Worm (Caenorhabditis elegans) whole organism, L1 larva: ENCODE results near the gene srh-136.

Source experiments
- aly-2 ChIP-seq: fragments of 150-350 bp; optimal IDR thresholded peaks from 2 replicates; lab custom pipeline; 2014; ENCODE audit warnings: missing biosample characterization, missing genetic modification characterization
- blmp-1 ChIP-seq: fragments of 150-350 bp; optimal IDR thresholded peaks from 2 replicates; lab custom pipeline; 2014; ENCODE audit warnings: missing biosample characterization, missing genetic modification characterization
- ces-1 ChIP-seq: fragments of 150-350 bp; optimal IDR thresholded peaks from 2 replicates; lab custom pipeline; 2014; ENCODE audit warnings: missing biosample characterization, missing genetic modification reagents, missing genetic modification characterization
- egl-27 ChIP-seq, 2 experiments: fragments of 150-350 bp in 1 of 2; sonication (generic microtip); optimal IDR thresholded peaks; 3 replicates each; lab custom pipeline; 2017 to 2018; ENCODE audit warnings: missing biosample characterization in 2 of 2, missing genetic modification characterization in 2 of 2, missing genetic modification reagents in 2 of 2
- elt-3 ChIP-seq, 6 experiments: fragments of 150-350 bp in 1 of 6; sonication (generic microtip); optimal IDR thresholded peaks; 2 replicates each; lab custom pipeline; 2017 to 2018; ENCODE audit warnings: missing biosample characterization in 6 of 6, missing genetic modification characterization in 6 of 6, inconsistent platforms in 1 of 6
- lin-15B ChIP-seq: fragments of 150-350 bp; sonication (generic microtip); optimal IDR thresholded peaks from 3 replicates; lab custom pipeline; 2014; ENCODE audit warnings: missing biosample characterization, missing genetic modification characterization
- mab-9 ChIP-seq: fragments of 200-800 bp; sonication (Bioruptor generic); IDR thresholded peaks from 2 replicates; pipeline ENCODE4 v1.3.6; 2022; ENCODE audit warnings: missing genetic modification reagents, missing genetic modification characterization, missing compliant biosample characterization
- nhr-12 ChIP-seq: sonication (generic microtip); optimal IDR thresholded peaks from 2 replicates; lab custom pipeline; 2017; ENCODE audit warnings: missing biosample characterization, missing genetic modification characterization
- nhr-77 ChIP-seq: fragments of 150-350 bp; optimal IDR thresholded peaks from 2 replicates; lab custom pipeline; 2014; ENCODE audit warnings: missing biosample characterization, missing genetic modification characterization
- sox-4 ChIP-seq: sonication (generic microtip); optimal IDR thresholded peaks from 2 replicates; lab custom pipeline; 2016; ENCODE audit warnings: missing genetic modification characterization, missing compliant biosample characterization
- sptf-1 ChIP-seq: fragments of 150-350 bp; optimal IDR thresholded peaks from 2 replicates; lab custom pipeline; 2014; ENCODE audit warnings: missing biosample characterization, missing genetic modification characterization
- swsn-7 ChIP-seq: sonication (generic microtip); optimal IDR thresholded peaks from 2 replicates; lab custom pipeline; 2016; ENCODE audit warnings: missing genetic modification characterization, missing compliant biosample characterization
- tbx-2 ChIP-seq: sonication (generic microtip); optimal IDR thresholded peaks from 2 replicates; lab custom pipeline; 2016; ENCODE audit warnings: missing genetic modification characterization, missing compliant biosample characterization

DNA sequence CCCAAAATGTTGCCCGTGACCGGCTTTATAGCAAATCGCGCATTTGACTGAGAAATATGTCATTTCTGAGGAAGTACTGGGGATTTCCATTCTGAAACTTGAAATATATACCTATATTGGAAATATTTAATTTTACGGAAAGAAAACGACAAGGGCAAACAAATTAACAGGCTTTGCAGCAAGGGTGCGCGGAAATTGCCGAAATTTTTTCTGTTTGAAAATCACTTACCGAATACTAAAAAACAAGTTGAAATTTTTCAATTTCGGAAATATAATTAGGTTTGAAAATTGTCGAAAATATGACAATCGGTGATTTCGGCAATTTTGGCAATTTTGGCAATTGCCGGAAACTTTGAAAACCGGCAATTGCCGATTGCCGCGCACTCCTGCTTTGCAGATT is 8.4 kb upstream of the srh-136 start, which contains the start of gene nhr-54:
- TF ChIP-seq tbx-2 (tag; lab: Kevin White, UChicago) (no peak), ces-1 (GFP tag; lab: Kevin White, UChicago) (no peak), mab-9 (GFP tag; lab: Robert Waterston, UW) (no peak), nhr-77 (no peak), sox-4 (tag; lab: Kevin White, UChicago) (no peak), sptf-1 (no peak), egl-27 (tag; optimal IDR thresholded peaks at IDR 0.05; lab: Kevin White, UChicago) (no peak), lin-15B (no peak), swsn-7 (tag; lab: Kevin White, UChicago) (no peak), blmp-1 (tag; lab: Kevin White, UChicago) (no peak), aly-2 (tag; lab: Kevin White, UChicago) (no peak), elt-3 (tag; optimal IDR thresholded peaks at IDR 0.05; lab: Kevin White, UChicago) (no peak), nhr-12 (tag; lab: Kevin White, UChicago) (no peak)
